Fruit fly (Drosophila melanogaster) whole organism, embryonic: ENCODE results near the gene CG3630.
A peak's percentile ranks its signal among the peaks of the same experiment; 100 is the strongest.

Source experiments
- Atf6 ChIP-seq: fragments of 200-800 bp; sonication (Bioruptor generic); IDR thresholded peaks from 2 replicates; pipeline ENCODE4 v1.3.6; 2022; ENCODE audit warnings: missing biosample characterization, missing genetic modification characterization
- BEAF-32 ChIP-seq: fragments of 200-800 bp; sonication (Bioruptor generic); optimal IDR thresholded peaks from 3 replicates; lab custom pipeline; 2017; ENCODE audit warnings: missing biosample characterization, missing genetic modification characterization, mild to moderate bottlenecking, moderate library complexity, missing genetic modification reagents
- Blimp-1 ChIP-seq: fragments of 200-800 bp; sonication (Bioruptor generic); optimal IDR thresholded peaks from 3 replicates; lab custom pipeline; 2018; ENCODE audit warnings: missing biosample characterization, missing genetic modification characterization, mild to moderate bottlenecking, moderate library complexity, missing genetic modification reagents
- CG12659 ChIP-seq: fragments of 200-800 bp; sonication (Bioruptor generic); optimal IDR thresholded peaks from 3 replicates; lab custom pipeline; 2017; ENCODE audit warnings: mild to moderate bottlenecking, missing biosample characterization, missing genetic modification reagents, missing genetic modification characterization
- CG12942 ChIP-seq: fragments of 200-800 bp; sonication (Bioruptor generic); optimal IDR thresholded peaks from 3 replicates; lab custom pipeline; 2016; ENCODE audit warnings: missing biosample characterization, missing genetic modification characterization
- CG14050 ChIP-seq: fragments of 200-800 bp; sonication (Bioruptor generic); IDR thresholded peaks from 3 replicates; pipeline ENCODE4 v1.3.6; 2022; ENCODE audit warnings: missing biosample characterization, missing genetic modification characterization
- CG14710 ChIP-seq: fragments of 200-800 bp; sonication (Bioruptor generic); optimal IDR thresholded peaks from 3 replicates; lab custom pipeline; 2019; ENCODE audit warnings: missing biosample characterization, mild to moderate bottlenecking, missing genetic modification characterization, moderate library complexity
- CG1529 ChIP-seq: fragments of 200-800 bp; sonication (Bioruptor generic); optimal IDR thresholded peaks from 3 replicates; lab custom pipeline; 2018; ENCODE audit warnings: missing biosample characterization, missing genetic modification characterization
- CG15696 ChIP-seq: fragments of 200-800 bp; sonication (Bioruptor generic); optimal IDR thresholded peaks from 2 replicates; lab custom pipeline; 2019; ENCODE audit warnings: missing biosample characterization, mild to moderate bottlenecking, missing genetic modification characterization, moderate library complexity
- CG17359 ChIP-seq: fragments of 200-800 bp; sonication (Bioruptor generic); optimal IDR thresholded peaks from 3 replicates; lab custom pipeline; 2018; ENCODE audit warnings: missing biosample characterization, mild to moderate bottlenecking, missing genetic modification characterization, moderate library complexity
- CG17385 ChIP-seq: fragments of 200-800 bp; sonication (Bioruptor generic); optimal IDR thresholded peaks from 3 replicates; lab custom pipeline; 2018; ENCODE audit warnings: missing biosample characterization, mild to moderate bottlenecking, missing genetic modification characterization
- CG18011 ChIP-seq: fragments of 200-800 bp; sonication (Bioruptor generic); optimal IDR thresholded peaks from 2 replicates; lab custom pipeline; 2017; ENCODE audit warnings: missing biosample characterization, missing genetic modification characterization, mild to moderate bottlenecking, moderate library complexity, missing genotype
- CG18262 ChIP-seq: fragments of 200-800 bp; optimal IDR thresholded peaks from 3 replicates; lab custom pipeline; 2019; ENCODE audit warnings: missing biosample characterization, mild to moderate bottlenecking, missing genetic modification characterization, moderate library complexity
- CG18599 ChIP-seq: fragments of 200-800 bp; sonication (Bioruptor generic); optimal IDR thresholded peaks from 3 replicates; lab custom pipeline; 2017; ENCODE audit warnings: missing biosample characterization, missing genetic modification characterization, mild to moderate bottlenecking, moderate library complexity, missing genetic modification reagents
- CG18764 ChIP-seq: fragments of 200-800 bp; sonication (Bioruptor generic); optimal IDR thresholded peaks from 3 replicates; lab custom pipeline; 2016; ENCODE audit warnings: missing biosample characterization, missing genetic modification characterization
- CG2712 ChIP-seq: fragments of 200-800 bp; optimal IDR thresholded peaks from 3 replicates; lab custom pipeline; 2019; ENCODE audit warnings: missing biosample characterization, mild to moderate bottlenecking, missing genetic modification characterization, moderate library complexity
- CG5180 ChIP-seq: fragments of 200-800 bp; sonication (Bioruptor generic); optimal IDR thresholded peaks from 3 replicates; lab custom pipeline; 2017; ENCODE audit warnings: missing biosample characterization, missing genetic modification characterization, mild to moderate bottlenecking, moderate library complexity, missing genetic modification reagents
- CG6813 ChIP-seq: fragments of 200-800 bp; sonication (Bioruptor generic); optimal IDR thresholded peaks from 2 replicates; lab custom pipeline; 2017; ENCODE audit warnings: missing biosample characterization, missing genetic modification characterization, mild to moderate bottlenecking, moderate library complexity, missing genetic modification reagents
- CG7987 ChIP-seq: fragments of 200-800 bp; sonication (Bioruptor generic); optimal IDR thresholded peaks from 2 replicates; lab custom pipeline; 2018; ENCODE audit warnings: missing biosample characterization, mild to moderate bottlenecking, missing genetic modification characterization, moderate library complexity
- CG8478 ChIP-seq: fragments of >200 bp; optimal IDR thresholded peaks from 2 replicates; lab custom pipeline; 2018
- CG9609 ChIP-seq: fragments of 200-800 bp; sonication (Bioruptor generic); optimal IDR thresholded peaks from 3 replicates; lab custom pipeline; 2016; ENCODE audit warnings: missing biosample characterization, missing genetic modification characterization
- CG9727 ChIP-seq: fragments of 200-800 bp; sonication (Bioruptor generic); optimal IDR thresholded peaks from 3 replicates; lab custom pipeline; 2017; ENCODE audit warnings: missing biosample characterization, mild to moderate bottlenecking, missing genetic modification characterization
- CHES-1-like ChIP-seq: fragments of 200-800 bp; sonication (Bioruptor generic); optimal IDR thresholded peaks from 2 replicates; lab custom pipeline; 2016; ENCODE audit warnings: missing biosample characterization, missing genetic modification characterization
- CrebB ChIP-seq: fragments of 200-800 bp; sonication (Bioruptor generic); optimal IDR thresholded peaks from 3 replicates; lab custom pipeline; 2018; ENCODE audit warnings: missing biosample characterization, mild to moderate bottlenecking, missing genetic modification characterization
- Eip74EF ChIP-seq, 2 experiments: fragments of 200-800 bp in 1 of 2; fragments of >200 bp in 1 of 2; sonication (Bioruptor generic) in 1 of 2; optimal IDR thresholded peaks; 2 replicates each; lab custom pipeline; 2017 to 2019; ENCODE audit warnings: missing biosample characterization in 2 of 2, missing genetic modification characterization in 2 of 2, mild to moderate bottlenecking in 1 of 2, moderate library complexity in 1 of 2
- HLHmδ ChIP-seq: fragments of 200-800 bp; sonication (Bioruptor generic); optimal IDR thresholded peaks from 2 replicates; lab custom pipeline; 2018; ENCODE audit warnings: missing biosample characterization, mild to moderate bottlenecking, missing genetic modification characterization, moderate library complexity
- Hmr ChIP-seq: fragments of 200-800 bp; sonication (Bioruptor generic); optimal IDR thresholded peaks from 3 replicates; lab custom pipeline; 2017; ENCODE audit warnings: mild to moderate bottlenecking, missing biosample characterization, missing genetic modification reagents, missing genetic modification characterization
- Meics ChIP-seq: fragments of 200-800 bp; sonication (Bioruptor generic); optimal IDR thresholded peaks from 2 replicates; lab custom pipeline; 2017; ENCODE audit warnings: missing biosample characterization, mild to moderate bottlenecking, missing genetic modification characterization
- Rfx ChIP-seq: fragments of 200-800 bp; sonication (Bioruptor generic); IDR thresholded peaks from 2 replicates; pipeline ENCODE4 v1.3.6; 2022; ENCODE audit warnings: missing biosample characterization, missing genetic modification characterization
- Ssrp ChIP-seq: fragments of 200-800 bp; sonication (Bioruptor generic); optimal IDR thresholded peaks from 2 replicates; lab custom pipeline; 2018; ENCODE audit warnings: missing biosample characterization, mild to moderate bottlenecking, missing genetic modification characterization, moderate library complexity
- Trl ChIP-seq, 3 experiments: fragments of >200 bp in 2 of 3; fragments of 200-800 bp in 1 of 3; sonication (Bioruptor generic) in 1 of 3; optimal IDR thresholded peaks; 2 replicates in 1 of 3; 3 replicates in 2 of 3; lab custom pipeline; 2016 to 2017; ENCODE audit warnings: missing biosample characterization in 1 of 3, missing genetic modification characterization in 1 of 3
- Vsx1 ChIP-seq: fragments of 200-800 bp; sonication (Bioruptor generic); optimal IDR thresholded peaks from 2 replicates; lab custom pipeline; 2017; ENCODE audit warnings: missing biosample characterization, mild to moderate bottlenecking, missing genetic modification characterization, missing genetic modification reagents
- YL-1 ChIP-seq: fragments of 200-800 bp; sonication (Bioruptor generic); optimal IDR thresholded peaks from 3 replicates; lab custom pipeline; 2017; ENCODE audit warnings: missing biosample characterization, mild to moderate bottlenecking, missing genetic modification characterization
- ato ChIP-seq: fragments of 200-800 bp; sonication (Bioruptor generic); IDR thresholded peaks from 2 replicates; pipeline ENCODE4 v1.3.6; 2022; ENCODE audit warnings: missing biosample characterization, missing genetic modification characterization; ENCODE audit not compliant: partially characterized antibody
- btn ChIP-seq: fragments of 200-800 bp; sonication (Bioruptor generic); optimal IDR thresholded peaks from 2 replicates; lab custom pipeline; 2016; ENCODE audit warnings: missing biosample characterization, missing genetic modification characterization
- dpn ChIP-seq, 2 experiments: fragments of 200-800 bp; sonication (Bioruptor generic); optimal IDR thresholded peaks; 3 replicates each; lab custom pipeline; 2016; ENCODE audit warnings: missing biosample characterization in 2 of 2, missing genetic modification characterization in 2 of 2
- exex ChIP-seq: fragments of 200-800 bp; sonication (Bioruptor generic); optimal IDR thresholded peaks from 4 replicates; lab custom pipeline; 2018; ENCODE audit warnings: missing biosample characterization, mild to moderate bottlenecking, missing genetic modification characterization, moderate library complexity
- fd96Cb ChIP-seq: fragments of 200-800 bp; sonication (Bioruptor generic); optimal IDR thresholded peaks from 2 replicates; lab custom pipeline; 2018; ENCODE audit warnings: missing biosample characterization, mild to moderate bottlenecking, missing genetic modification characterization, moderate library complexity
- ftz-f1 ChIP-seq: fragments of 200-800 bp; sonication (Bioruptor generic); optimal IDR thresholded peaks from 2 replicates; lab custom pipeline; 2016; ENCODE audit warnings: missing biosample characterization, missing genetic modification characterization
- grn ChIP-seq: fragments of 200-800 bp; sonication (Bioruptor generic); optimal IDR thresholded peaks from 3 replicates; lab custom pipeline; 2017; ENCODE audit warnings: missing biosample characterization, missing genetic modification characterization
- her ChIP-seq: fragments of 200-800 bp; sonication (Bioruptor generic); optimal IDR thresholded peaks from 2 replicates; lab custom pipeline; 2016; ENCODE audit warnings: missing biosample characterization, missing genetic modification characterization
- ind ChIP-seq: fragments of 200-800 bp; sonication (Bioruptor generic); optimal IDR thresholded peaks from 3 replicates; lab custom pipeline; 2016; ENCODE audit warnings: missing biosample characterization, missing genetic modification characterization
- insv ChIP-seq, 2 experiments: fragments of 200-800 bp; sonication (Bioruptor generic); optimal IDR thresholded peaks; 3 replicates each; lab custom pipeline; 2016 to 2018; ENCODE audit warnings: missing biosample characterization in 2 of 2, missing genetic modification characterization in 2 of 2
- ranshi ChIP-seq: fragments of 200-800 bp; sonication (Bioruptor generic); IDR thresholded peaks from 2 replicates; pipeline ENCODE4 v1.3.6; 2022; ENCODE audit warnings: missing biosample characterization, missing genetic modification characterization
- sd ChIP-seq: fragments of 200-800 bp; sonication (Bioruptor generic); optimal IDR thresholded peaks from 3 replicates; lab custom pipeline; 2018; ENCODE audit warnings: missing biosample characterization, mild to moderate bottlenecking, missing genetic modification characterization, moderate library complexity
- seq ChIP-seq: fragments of 200-800 bp; sonication (Bioruptor generic); IDR thresholded peaks from 2 replicates; pipeline ENCODE4 v1.3.6; 2022; ENCODE audit warnings: missing biosample characterization, missing genetic modification characterization
- slbo ChIP-seq: fragments of 200-800 bp; sonication (Bioruptor generic); IDR thresholded peaks from 2 replicates; pipeline ENCODE4 v1.3.6; 2022; ENCODE audit warnings: missing biosample characterization, missing genetic modification characterization
- vvl ChIP-seq: fragments of 200-800 bp; sonication (Bioruptor generic); IDR thresholded peaks from 2 replicates; pipeline ENCODE4 v1.3.6; 2022; ENCODE audit warnings: missing biosample characterization, missing genetic modification characterization
- z ChIP-seq: fragments of 200-800 bp; sonication (Bioruptor generic); IDR thresholded peaks from 3 replicates; pipeline ENCODE4 v1.3.6; 2022; ENCODE audit warnings: missing biosample characterization, missing genetic modification characterization

CG3630 gene

dm6 chrX:2141854-2142216 lies 20.2 kb upstream of the CG3630 start (continued):
- TF ChIP-seq Vsx1 (GFP tag; lab: Kevin White, UChicago) = peak; percentile 61
- TF ChIP-seq Eip74EF (GFP tag; optimal IDR thresholded peaks at IDR 0.05; lab: Kevin White, UChicago) = peak in 1 of 2 experiments; percentile 9
- peak; percentile 30 for TF ChIP-seq fd96Cb (tag; lab: Kevin White, UChicago)
- TF ChIP-seq CG9609 (GFP tag; lab: Kevin White, UChicago) = no peak
- TF ChIP-seq grn (GFP tag; lab: Kevin White, UChicago) = peak; percentile 72
- no peak for TF ChIP-seq CG15696
- TF ChIP-seq CG18764 (GFP tag; lab: Kevin White, UChicago) = peak; percentile 24
- TF ChIP-seq Ssrp (tag; lab: Kevin White, UChicago) = peak; percentile 2
- TF ChIP-seq z (GFP tag; lab: Robert Waterston, UW) = peak; percentile 37; the same call in 1 of the 3 replicates
- peak; percentile 36 for TF ChIP-seq Blimp-1 (GFP tag; lab: Kevin White, UChicago)
- peak; percentile 58; the same call in 1 of the 2 replicates for TF ChIP-seq Atf6
- TF ChIP-seq CG6813 (GFP tag; lab: Kevin White, UChicago) = peak; percentile 73
- TF ChIP-seq exex (tag; lab: Kevin White, UChicago) = peak; percentile 4
- TF ChIP-seq CG17385 = peak; percentile 20
- TF ChIP-seq CG8478 (lab: Kevin White, UChicago) = no peak
- peak; percentile 46 for TF ChIP-seq sd (tag; lab: Kevin White, UChicago)
- no peak for TF ChIP-seq BEAF-32 (GFP tag; lab: Kevin White, UChicago)
- TF ChIP-seq HLHmδ (GFP tag; lab: Kevin White, UChicago) = peak; percentile 53
- TF ChIP-seq insv (GFP tag; optimal IDR thresholded peaks at IDR 0.05; lab: Kevin White, UChicago) = peak in 1 of 2 experiments; percentile 38
- peak; percentile 65 for TF ChIP-seq Hmr (GFP tag; lab: Kevin White, UChicago)
- peak; percentile 86 for TF ChIP-seq CG7987
- no peak for TF ChIP-seq CG12942 (GFP tag; lab: Kevin White, UChicago)
- no peak for TF ChIP-seq Trl (optimal IDR thresholded peaks at IDR 0.05; lab: Kevin White, UChicago)
- peak; percentile 43 for TF ChIP-seq Trl (GFP tag; optimal IDR thresholded peaks at IDR 0.05; lab: Kevin White, UChicago)
- TF ChIP-seq ind (GFP tag; lab: Kevin White, UChicago) = peak; percentile 50
- TF ChIP-seq CG18011 (GFP tag; lab: Kevin White, UChicago) = no peak
- peak; percentile 25 for TF ChIP-seq YL-1
- no peak for TF ChIP-seq ato
- TF ChIP-seq ftz-f1 = no peak
- peak; percentile 0 for TF ChIP-seq CG14710 (tag; lab: Kevin White, UChicago)
- TF ChIP-seq btn (GFP tag; lab: Kevin White, UChicago) = no peak
- peak; percentile 4 for TF ChIP-seq her (GFP tag; lab: Kevin White, UChicago)
- TF ChIP-seq CG2712 (tag; lab: Kevin White, UChicago) = peak; percentile 15
- TF ChIP-seq CG17359 = peak; percentile 55
- peak; percentile 30 for TF ChIP-seq CG5180 (GFP tag; lab: Kevin White, UChicago)
- TF ChIP-seq slbo = peak; percentile 56; the same call in 1 of the 2 replicates
- TF ChIP-seq vvl = peak; percentile 64
- TF ChIP-seq seq = peak; percentile 48; the same call in 1 of the 2 replicates
- peak; percentile 57 for TF ChIP-seq Meics
- peak; percentile 46; the same call in 1 of the 3 replicates for TF ChIP-seq CG14050 (GFP tag; lab: Robert Waterston, UW)
- peak; percentile 29 for TF ChIP-seq CHES-1-like (GFP tag; lab: Kevin White, UChicago)
- peak; percentile 21 for TF ChIP-seq CG12659
- TF ChIP-seq CrebB (tag; lab: Kevin White, UChicago) = peak; percentile 55
- TF ChIP-seq CG9727 (GFP tag; lab: Kevin White, UChicago) = no peak
- peak; percentile 22; the same call in 1 of the 2 replicates for TF ChIP-seq ranshi (GFP tag; lab: Robert Waterston, UW)
- peak; percentile 72 for TF ChIP-seq CG18599
- TF ChIP-seq CG18262 (tag; lab: Kevin White, UChicago) = peak; percentile 38
- peak; percentile 59 for TF ChIP-seq Rfx (GFP tag; lab: Robert Waterston, UW)
- peak; percentile 57 for TF ChIP-seq CG1529 (GFP tag; lab: Kevin White, UChicago)
- peak in 1 of 2 experiments; percentile 11 for TF ChIP-seq dpn (GFP tag; optimal IDR thresholded peaks at IDR 0.05; lab: Kevin White, UChicago)
